Fruit fly (Drosophila melanogaster) whole organism, embryonic: ENCODE measurements around the gene CG42699.

Experiments used
- Blimp-1 ChIP-seq: fragments of 200-800 bp; sonication (Bioruptor generic); optimal IDR thresholded peaks from 3 replicates; lab custom pipeline; 2018; ENCODE audit warnings: missing biosample characterization, missing genetic modification characterization, mild to moderate bottlenecking, moderate library complexity, missing genetic modification reagents
- Bteb2 ChIP-seq: fragments of 200-800 bp; sonication (Bioruptor generic); optimal IDR thresholded peaks from 2 replicates; lab custom pipeline; 2016; ENCODE audit warnings: missing biosample characterization, missing genetic modification characterization
- CG10147 ChIP-seq: fragments of 200-800 bp; sonication (Bioruptor generic); optimal IDR thresholded peaks from 2 replicates; lab custom pipeline; 2019; ENCODE audit warnings: missing biosample characterization, mild to moderate bottlenecking, missing genetic modification characterization, moderate library complexity
- CG10267 ChIP-seq: fragments of 200-800 bp; sonication (Bioruptor generic); optimal IDR thresholded peaks from 2 replicates; lab custom pipeline; 2018; ENCODE audit warnings: missing biosample characterization, mild to moderate bottlenecking, missing genetic modification characterization, moderate library complexity
- CG10462 ChIP-seq: fragments of 200-800 bp; sonication (Bioruptor generic); optimal IDR thresholded peaks from 2 replicates; lab custom pipeline; 2016; ENCODE audit warnings: missing biosample characterization, missing genetic modification characterization
- CG11085 ChIP-seq: fragments of 200-800 bp; sonication (Bioruptor generic); IDR thresholded peaks from 2 replicates; pipeline ENCODE4 v1.3.6; 2022; ENCODE audit warnings: missing biosample characterization, missing genetic modification characterization
- CG11696 ChIP-seq: fragments of 200-800 bp; sonication (Bioruptor generic); IDR thresholded peaks from 2 replicates; pipeline ENCODE4 v1.3.6; 2022; ENCODE audit warnings: missing biosample characterization, missing genetic modification characterization
- CG12236 ChIP-seq: fragments of 200-800 bp; sonication (Bioruptor generic); optimal IDR thresholded peaks from 2 replicates; lab custom pipeline; 2016; ENCODE audit warnings: missing biosample characterization, missing genetic modification characterization
- CG12769 ChIP-seq: fragments of 200-800 bp; sonication (Bioruptor generic); optimal IDR thresholded peaks from 2 replicates; lab custom pipeline; 2019; ENCODE audit warnings: missing biosample characterization, mild to moderate bottlenecking, missing genetic modification characterization, moderate library complexity
- CG12942 ChIP-seq: fragments of 200-800 bp; sonication (Bioruptor generic); optimal IDR thresholded peaks from 3 replicates; lab custom pipeline; 2016; ENCODE audit warnings: missing biosample characterization, missing genetic modification characterization
- CG14050 ChIP-seq: fragments of 200-800 bp; sonication (Bioruptor generic); IDR thresholded peaks from 3 replicates; pipeline ENCODE4 v1.3.6; 2022; ENCODE audit warnings: missing biosample characterization, missing genetic modification characterization
- CG15011 ChIP-seq: fragments of 200-800 bp; sonication (Bioruptor generic); optimal IDR thresholded peaks from 3 replicates; lab custom pipeline; 2018; ENCODE audit warnings: missing biosample characterization, mild to moderate bottlenecking, missing genetic modification characterization
- CG1602 ChIP-seq: fragments of 200-800 bp; sonication (Bioruptor generic); optimal IDR thresholded peaks from 3 replicates; lab custom pipeline; 2016; ENCODE audit warnings: missing biosample characterization, missing genetic modification characterization
- CG18262 ChIP-seq: fragments of 200-800 bp; optimal IDR thresholded peaks from 3 replicates; lab custom pipeline; 2019; ENCODE audit warnings: missing biosample characterization, mild to moderate bottlenecking, missing genetic modification characterization, moderate library complexity
- CG31365 ChIP-seq: fragments of 200-800 bp; sonication (Bioruptor generic); optimal IDR thresholded peaks from 2 replicates; lab custom pipeline; 2018; ENCODE audit warnings: missing biosample characterization, mild to moderate bottlenecking, missing genetic modification characterization
- CG31388 ChIP-seq: fragments of 200-800 bp; sonication (Bioruptor generic); optimal IDR thresholded peaks from 2 replicates; lab custom pipeline; 2016; ENCODE audit warnings: missing biosample characterization, missing genetic modification characterization
- CG3281 ChIP-seq: fragments of 200-800 bp; sonication (Bioruptor generic); optimal IDR thresholded peaks from 3 replicates; lab custom pipeline; 2017; ENCODE audit warnings: missing biosample characterization, mild to moderate bottlenecking, missing genetic modification characterization
- CG34224 ChIP-seq: fragments of 200-800 bp; sonication (Bioruptor generic); IDR thresholded peaks from 3 replicates; pipeline ENCODE4 v1.3.6; 2022; ENCODE audit warnings: missing biosample characterization, missing genetic modification characterization; ENCODE audit not compliant: partially characterized antibody
- CG6689 ChIP-seq: fragments of 200-800 bp; sonication (Bioruptor generic); IDR thresholded peaks from 2 replicates; pipeline ENCODE4 v1.3.6; 2022; ENCODE audit warnings: missing biosample characterization, missing genetic modification characterization
- CG7745 ChIP-seq: fragments of 200-800 bp; sonication (Bioruptor generic); optimal IDR thresholded peaks from 2 replicates; lab custom pipeline; 2018; ENCODE audit warnings: missing biosample characterization, mild to moderate bottlenecking, missing genetic modification characterization, moderate library complexity
- CG7987 ChIP-seq: fragments of 200-800 bp; sonication (Bioruptor generic); optimal IDR thresholded peaks from 2 replicates; lab custom pipeline; 2018; ENCODE audit warnings: missing biosample characterization, mild to moderate bottlenecking, missing genetic modification characterization, moderate library complexity
- CG8290 ChIP-seq, 3 experiments: fragments of 200-800 bp; sonication (Bioruptor generic); optimal IDR thresholded peaks; 2 replicates each; lab custom pipeline; 2016 to 2019; ENCODE audit warnings: missing biosample characterization in 3 of 3, missing genetic modification characterization in 3 of 3, mild to moderate bottlenecking in 2 of 3, moderate library complexity in 1 of 3
- CG9876 ChIP-seq: fragments of 200-800 bp; sonication (Bioruptor generic); optimal IDR thresholded peaks from 2 replicates; lab custom pipeline; 2016; ENCODE audit warnings: missing biosample characterization, missing genetic modification characterization
- E2f1 ChIP-seq: fragments of 200-800 bp; sonication (Bioruptor generic); IDR thresholded peaks from 2 replicates; pipeline ENCODE4 v1.3.6; 2022; ENCODE audit warnings: missing biosample characterization, missing genetic modification characterization
- Elba2 ChIP-seq: fragments of 200-800 bp; sonication (Bioruptor generic); optimal IDR thresholded peaks from 3 replicates; lab custom pipeline; 2016; ENCODE audit warnings: missing biosample characterization, missing genetic modification characterization
- Gsc ChIP-seq: fragments of 200-800 bp; sonication (Bioruptor generic); IDR thresholded peaks from 2 replicates; pipeline ENCODE4 v1.3.6; 2022; ENCODE audit warnings: missing biosample characterization, missing genetic modification characterization
- Hand ChIP-seq: fragments of 200-800 bp; sonication (Bioruptor generic); optimal IDR thresholded peaks from 2 replicates; lab custom pipeline; 2017; ENCODE audit warnings: mild to moderate bottlenecking, missing biosample characterization, missing genetic modification reagents, missing genetic modification characterization
- Hmx ChIP-seq: fragments of 200-800 bp; sonication (Bioruptor generic); optimal IDR thresholded peaks from 2 replicates; lab custom pipeline; 2016; ENCODE audit warnings: missing biosample characterization, missing genetic modification characterization
- Lhr ChIP-seq: fragments of 200-800 bp; sonication (Bioruptor generic); optimal IDR thresholded peaks from 3 replicates; lab custom pipeline; 2017; ENCODE audit warnings: mild to moderate bottlenecking, missing biosample characterization, missing genetic modification reagents, missing genetic modification characterization
- NfI ChIP-seq: fragments of 200-800 bp; sonication (Bioruptor generic); optimal IDR thresholded peaks from 3 replicates; lab custom pipeline; 2018; ENCODE audit warnings: missing biosample characterization, mild to moderate bottlenecking, missing genetic modification characterization, moderate library complexity
- Sin3A ChIP-seq: fragments of >200 bp; optimal IDR thresholded peaks from 2 replicates; lab custom pipeline; 2018
- Sox100B ChIP-seq: fragments of 200-800 bp; sonication (Bioruptor generic); optimal IDR thresholded peaks from 3 replicates; lab custom pipeline; 2018; ENCODE audit warnings: missing biosample characterization, mild to moderate bottlenecking, missing genetic modification characterization
- Stat92E ChIP-seq, 3 experiments: fragments of >200 bp in 2 of 3; fragments of 200-800 bp in 1 of 3; sonication (Bioruptor generic) in 1 of 3; optimal IDR thresholded peaks; 2 replicates each; lab custom pipeline; 2017 to 2019; ENCODE audit warnings: missing biosample characterization in 3 of 3, missing genetic modification characterization in 3 of 3, mild to moderate bottlenecking in 1 of 3, moderate library complexity in 1 of 3
- Taf1 ChIP-seq: fragments of 200-800 bp; sonication (Bioruptor generic); IDR thresholded peaks from 2 replicates; pipeline ENCODE4 v1.3.6; 2022; ENCODE audit warnings: missing biosample characterization, missing genetic modification characterization
- Usf ChIP-seq: fragments of 200-800 bp; sonication (Bioruptor generic); optimal IDR thresholded peaks from 2 replicates; lab custom pipeline; 2017; ENCODE audit warnings: missing genotype, missing biosample characterization, missing genetic modification characterization
- ac ChIP-seq: fragments of 200-800 bp; sonication (Bioruptor generic); optimal IDR thresholded peaks from 3 replicates; lab custom pipeline; 2017; ENCODE audit warnings: missing biosample characterization, mild to moderate bottlenecking, missing genetic modification characterization
- dysf ChIP-seq: fragments of 200-800 bp; sonication (Bioruptor generic); IDR thresholded peaks from 3 replicates; pipeline ENCODE4 v1.3.6; 2022; ENCODE audit warnings: missing biosample characterization, missing genetic modification characterization
- gcm2 ChIP-seq: fragments of 200-800 bp; sonication (Bioruptor generic); optimal IDR thresholded peaks from 2 replicates; lab custom pipeline; 2016; ENCODE audit warnings: missing biosample characterization, missing genetic modification characterization
- grau ChIP-seq: fragments of 200-800 bp; optimal IDR thresholded peaks from 3 replicates; lab custom pipeline; 2019; ENCODE audit warnings: missing biosample characterization, mild to moderate bottlenecking, missing genetic modification characterization, moderate library complexity
- hbn ChIP-seq: fragments of 200-800 bp; sonication (Bioruptor generic); IDR thresholded peaks from 2 replicates; pipeline ENCODE4 v1.3.6; 2022; ENCODE audit warnings: missing biosample characterization, missing genetic modification characterization; ENCODE audit not compliant: partially characterized antibody
- ind ChIP-seq: fragments of 200-800 bp; sonication (Bioruptor generic); optimal IDR thresholded peaks from 3 replicates; lab custom pipeline; 2016; ENCODE audit warnings: missing biosample characterization, missing genetic modification characterization
- jigr1 ChIP-seq: fragments of 200-800 bp; sonication (Bioruptor generic); IDR thresholded peaks from 3 replicates; pipeline ENCODE4 v1.3.6; 2022; ENCODE audit warnings: missing biosample characterization, missing genetic modification characterization
- kay ChIP-seq: fragments of 200-800 bp; sonication (Bioruptor generic); optimal IDR thresholded peaks from 2 replicates; lab custom pipeline; 2016; ENCODE audit warnings: missing biosample characterization, missing genetic modification characterization
- klu ChIP-seq: fragments of 200-800 bp; sonication (Bioruptor generic); IDR thresholded peaks from 2 replicates; pipeline ENCODE4 v1.3.6; 2022; ENCODE audit warnings: missing biosample characterization, missing genetic modification characterization
- lbe ChIP-seq: fragments of 200-800 bp; sonication (Bioruptor generic); optimal IDR thresholded peaks from 2 replicates; lab custom pipeline; 2016; ENCODE audit warnings: missing biosample characterization, mild to moderate bottlenecking, missing genetic modification characterization
- mld ChIP-seq: fragments of 200-800 bp; sonication (Bioruptor generic); IDR thresholded peaks from 3 replicates; pipeline ENCODE4 v1.3.6; 2022; ENCODE audit warnings: missing biosample characterization, missing genetic modification characterization; ENCODE audit not compliant: partially characterized antibody
- otp ChIP-seq: fragments of 200-800 bp; sonication (Bioruptor generic); IDR thresholded peaks from 3 replicates; pipeline ENCODE4, ENCODE4 v1.3.6; 2022; ENCODE audit warnings: missing biosample characterization, missing genetic modification characterization
- vvl ChIP-seq: fragments of 200-800 bp; sonication (Bioruptor generic); IDR thresholded peaks from 2 replicates; pipeline ENCODE4 v1.3.6; 2022; ENCODE audit warnings: missing biosample characterization, missing genetic modification characterization

CG42699 gene

DNA sequence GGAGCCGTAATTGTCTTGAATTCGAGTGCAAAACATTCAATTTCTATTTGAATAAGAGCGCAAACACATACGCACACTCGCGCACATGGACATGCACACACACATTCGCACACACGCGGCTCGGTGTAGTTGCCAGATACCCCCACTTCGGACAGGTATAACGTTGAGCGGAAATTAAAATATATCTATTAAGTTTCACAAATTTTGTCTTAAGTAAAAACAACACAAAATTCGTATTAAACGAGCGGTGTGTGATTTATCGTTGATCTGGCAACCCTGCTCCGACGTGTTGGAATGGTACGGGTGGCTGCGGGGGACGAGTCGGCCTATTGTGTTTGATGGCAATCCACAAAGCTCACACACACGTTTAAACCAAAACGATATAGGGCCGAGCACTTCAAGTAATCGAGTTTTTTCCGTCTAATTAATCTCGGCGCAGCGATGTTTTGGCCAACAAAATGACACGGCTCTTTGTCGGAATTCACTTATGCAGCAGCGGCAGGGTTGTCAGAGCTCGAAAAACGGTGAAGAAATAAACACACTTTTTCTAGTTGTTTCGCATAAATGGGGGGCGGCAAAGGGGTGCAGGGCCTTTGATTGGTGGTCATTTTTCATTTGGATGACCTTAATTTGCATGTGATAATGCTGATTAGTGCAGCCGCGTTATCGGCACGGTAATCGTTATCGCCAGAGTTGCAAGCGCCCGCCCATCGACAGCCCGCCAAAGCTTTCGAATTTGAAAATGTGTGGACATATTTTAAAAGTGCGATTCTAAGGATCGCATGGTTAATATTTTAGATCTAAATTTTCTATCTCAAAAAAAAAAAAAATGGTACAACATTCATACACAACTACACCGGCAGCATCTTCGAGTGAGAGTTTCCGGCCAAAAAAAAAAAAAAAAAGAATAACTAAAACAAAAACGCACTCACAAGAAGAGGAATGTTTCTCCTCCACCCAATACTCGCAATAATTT, 18.2 kb upstream of the CG42699 start (continued):
- TF ChIP-seq ac (GFP tag; lab: Kevin White, UChicago), result no peak
- peak; percentile 77 for TF ChIP-seq CG14050 (GFP tag; lab: Robert Waterston, UW)
- peak; percentile 84 for TF ChIP-seq vvl (GFP tag; lab: Robert Waterston, UW)
- peak; percentile 6 for TF ChIP-seq Sin3A
- TF ChIP-seq Elba2 (GFP tag; lab: Kevin White, UChicago), result no peak
- TF ChIP-seq CG12769 (tag; lab: Kevin White, UChicago), result peak; percentile 89
- TF ChIP-seq CG10147 (GFP tag; lab: Kevin White, UChicago), result no peak
- TF ChIP-seq Lhr, result peak; percentile 41
- TF ChIP-seq Hmx (GFP tag; lab: Kevin White, UChicago), result peak; percentile 5
- TF ChIP-seq CG7745 (tag; lab: Kevin White, UChicago), result no peak
- peak; percentile 58 for TF ChIP-seq Taf1 (GFP tag; lab: Robert Waterston, UW)
- peak; percentile 71 for TF ChIP-seq CG6689 (GFP tag; lab: Robert Waterston, UW)
- TF ChIP-seq hbn (GFP tag; lab: Robert Waterston, UW), result no peak
- peak; percentile 65 for TF ChIP-seq Blimp-1
- peak; percentile 38 for TF ChIP-seq CG12942
- no peak for TF ChIP-seq kay (GFP tag; lab: Kevin White, UChicago)
- peak; percentile 60 for TF ChIP-seq CG15011 (GFP tag; lab: Kevin White, UChicago)
- peak; percentile 74; the same call in 1 of the 2 replicates for TF ChIP-seq E2f1 (GFP tag; lab: Robert Waterston, UW)
- TF ChIP-seq CG9876 (GFP tag; lab: Kevin White, UChicago), result no peak
- peak; percentile 74 for TF ChIP-seq dysf (GFP tag; lab: Robert Waterston, UW)
- no peak for TF ChIP-seq CG34224 (GFP tag; lab: Robert Waterston, UW)
- no peak for TF ChIP-seq CG31388 (GFP tag; lab: Kevin White, UChicago)
- TF ChIP-seq jigr1 (GFP tag; lab: Robert Waterston, UW), result no peak
- no peak for TF ChIP-seq CG7987
- peak; percentile 31 for TF ChIP-seq Usf (GFP tag; lab: Kevin White, UChicago)
- peak; percentile 50 for TF ChIP-seq CG1602 (GFP tag; lab: Kevin White, UChicago)
- TF ChIP-seq Stat92E (GFP tag; optimal IDR thresholded peaks at IDR 0.05; lab: Kevin White, UChicago), result no peak
- peak; percentile 71 for TF ChIP-seq grau (tag; lab: Kevin White, UChicago)
- TF ChIP-seq lbe (GFP tag; lab: Kevin White, UChicago), result peak; percentile 82
- TF ChIP-seq CG10267 (tag; lab: Kevin White, UChicago), result peak; percentile 23
- TF ChIP-seq CG31365 (tag; lab: Kevin White, UChicago), result peak; percentile 21
- peak; percentile 83 for TF ChIP-seq CG3281 (GFP tag; lab: Kevin White, UChicago)
- peak; percentile 71 for TF ChIP-seq CG11696 (GFP tag; lab: Robert Waterston, UW)
- TF ChIP-seq NfI, result peak; percentile 76
- TF ChIP-seq Hand (GFP tag; lab: Kevin White, UChicago), result peak; percentile 40
- peak; percentile 57; the same call in 2 of the 3 replicates for TF ChIP-seq otp (GFP tag; lab: Robert Waterston, UW)
- TF ChIP-seq mld (GFP tag; lab: Robert Waterston, UW), result 0 out of 3 replicates have a peak, but pooled peaks have one; percentile 39
- no peak for TF ChIP-seq Gsc (GFP tag; lab: Robert Waterston, UW)
- TF ChIP-seq ind (GFP tag; lab: Kevin White, UChicago), result peak; percentile 53
- peak; percentile 3 for TF ChIP-seq CG12236 (GFP tag; lab: Kevin White, UChicago)
- peak; percentile 55 for TF ChIP-seq Bteb2 (GFP tag; lab: Kevin White, UChicago)
- peak; percentile 50 for TF ChIP-seq CG11085 (GFP tag; lab: Robert Waterston, UW)
- TF ChIP-seq gcm2 (GFP tag; lab: Kevin White, UChicago), result peak; percentile 63
- no peak for TF ChIP-seq CG8290 (GFP tag; optimal IDR thresholded peaks at IDR 0.05; lab: Kevin White, UChicago)
- peak in 1 of 2 experiments; percentile 97 for TF ChIP-seq CG8290 (tag; optimal IDR thresholded peaks at IDR 0.05; lab: Kevin White, UChicago)
- peak; percentile 59 for TF ChIP-seq CG18262 (tag; lab: Kevin White, UChicago)
- peak; percentile 63 for TF ChIP-seq Sox100B (GFP tag; lab: Kevin White, UChicago)
- peak; percentile 65 for TF ChIP-seq klu
- no peak for TF ChIP-seq CG10462 (GFP tag; lab: Kevin White, UChicago)
